Worm (Caenorhabditis elegans): ENCODE data around the gene srh-223.

The srh-223 gene

ce11 chrIV:3944459-3944858 is 37.2 kb upstream of the srh-223 start, which contains the start of gene clec-72:
Gene clec-72 (plus strand): TSS chrIV:3944816.
- TF ChIP-seq dve-1 (tag; optimal IDR thresholded peaks at IDR 0.05) (no peak), elt-2 (tag; optimal IDR thresholded peaks at IDR 0.05) (peak; percentile 29), pag-3 (tag; optimal IDR thresholded peaks at IDR 0.05; ENCODE audit: borderline replicate concordance) (no peak)

- no peak for TF ChIP-seq T23F11.4 (GFP tag; optimal IDR thresholded peaks at IDR 0.05)
Measured at ce11 chrIV:3956095-3956494, 25.6 kb upstream of the srh-223 start, which contains the start of gene clec-73. Gene clec-73 (minus strand): TSS chrIV:3956195.

ce11 chrIV:3956705-3957104 is 25.0 kb upstream of the srh-223 start, which contains the start of gene clec-74:
Gene clec-74 (plus strand): TSS chrIV:3957005.
- no peak for TF ChIP-seq hlh-30 (tag; optimal IDR thresholded peaks at IDR 0.05; ENCODE audit: insufficient read depth)
- no peak for TF ChIP-seq pax-1 (tag; optimal IDR thresholded peaks at IDR 0.05)
- no peak for TF ChIP-seq ceh-18 (tag; optimal IDR thresholded peaks at IDR 0.05)
- TF ChIP-seq eyg-1 (tag; optimal IDR thresholded peaks at IDR 0.05): no peak
- TF ChIP-seq pqm-1 (tag; optimal IDR thresholded peaks at IDR 0.05): no peak
- no peak for TF ChIP-seq ceh-22 (tag; optimal IDR thresholded peaks at IDR 0.05)
- no peak for TF ChIP-seq unc-86 (tag; optimal IDR thresholded peaks at IDR 0.05)
- TF ChIP-seq hlh-8 (tag; optimal IDR thresholded peaks at IDR 0.05): no peak
- no peak for TF ChIP-seq K02D7.2 (tag; optimal IDR thresholded peaks at IDR 0.05)
- TF ChIP-seq lim-6 (tag; optimal IDR thresholded peaks at IDR 0.05): no peak
- no peak for TF ChIP-seq pha-2 (tag; optimal IDR thresholded peaks at IDR 0.05)
- TF ChIP-seq dmd-4 (tag; optimal IDR thresholded peaks at IDR 0.05; ENCODE audit: borderline replicate concordance): no peak
- TF ChIP-seq ceh-14 (tag; optimal IDR thresholded peaks at IDR 0.05): no peak
- no peak for TF ChIP-seq madf-2 (tag; optimal IDR thresholded peaks at IDR 0.05)
- no peak for TF ChIP-seq ceh-9 (tag; optimal IDR thresholded peaks at IDR 0.05)

- TF ChIP-seq F13H6.1 (tag; optimal IDR thresholded peaks at IDR 0.05) (no peak), unc-86 (tag; optimal IDR thresholded peaks at IDR 0.05) (no peak), hlh-30 (tag; optimal IDR thresholded peaks at IDR 0.05; ENCODE audit: insufficient read depth) (no peak), ceh-45 (GFP tag; IDR thresholded peaks at IDR 0.05) (no peak), lin-11 (tag; optimal IDR thresholded peaks at IDR 0.05) (no peak), unc-3 (GFP tag; conservative IDR thresholded peaks at IDR 0.05) (no peak), unc-3 (tag; optimal IDR thresholded peaks at IDR 0.05) (no peak), pha-4 (tag; optimal IDR thresholded peaks at IDR 0.05) (no peak)
Measured at ce11 chrIV:3960396-3960795, 21.3 kb upstream of the srh-223 start, which contains the start of gene clec-75. Gene clec-75 (plus strand): TSS chrIV:3960734.

- no peak for TF ChIP-seq elt-2 (tag; optimal IDR thresholded peaks at IDR 0.05)
- no peak for TF ChIP-seq ceh-9 (tag; optimal IDR thresholded peaks at IDR 0.05)
- TF ChIP-seq mec-3 (tag; optimal IDR thresholded peaks at IDR 0.05; ENCODE audit: borderline replicate concordance): no peak
- no peak for TF ChIP-seq dmd-4 (tag; optimal IDR thresholded peaks at IDR 0.05; ENCODE audit: borderline replicate concordance)
- TF ChIP-seq pqm-1 (tag; optimal IDR thresholded peaks at IDR 0.05): no peak
- no peak for TF ChIP-seq unc-55 (GFP tag; optimal IDR thresholded peaks at IDR 0.05)
- no peak for TF ChIP-seq ama-1 (optimal IDR thresholded peaks at IDR 0.05)
- no peak for TF ChIP-seq ceh-45 (GFP tag; IDR thresholded peaks at IDR 0.05)
Measured at ce11 chrIV:3962584-3962983, 19.1 kb upstream of the srh-223 start, which contains the start of gene Y46C8AM.1. Gene Y46C8AM.1 (plus strand): TSS chrIV:3962884.

ce11 chrIV:3963498-3963897 is 18.2 kb upstream of the srh-223 start:
- TF ChIP-seq madf-2 (tag; optimal IDR thresholded peaks at IDR 0.05) (no peak), pha-4 (tag; optimal IDR thresholded peaks at IDR 0.05) (no peak), mec-3 (tag; optimal IDR thresholded peaks at IDR 0.05; ENCODE audit: borderline replicate concordance) (no peak), unc-55 (GFP tag; optimal IDR thresholded peaks at IDR 0.05) (no peak), tbx-7 (tag; optimal IDR thresholded peaks at IDR 0.05) (no peak)

- TF ChIP-seq ceh-22 (tag; optimal IDR thresholded peaks at IDR 0.05): no peak
- no peak for TF ChIP-seq odd-2 (tag; optimal IDR thresholded peaks at IDR 0.05)
- TF ChIP-seq C38D4.7 (GFP tag; optimal IDR thresholded peaks at IDR 0.05): no peak
- no peak for TF ChIP-seq ceh-19 (GFP tag; optimal IDR thresholded peaks at IDR 0.05)
- TF ChIP-seq hlh-8 (tag; optimal IDR thresholded peaks at IDR 0.05): no peak
- no peak for TF ChIP-seq ceh-45 (GFP tag; IDR thresholded peaks at IDR 0.05)
- TF ChIP-seq hlh-15 (tag; optimal IDR thresholded peaks at IDR 0.05): no peak
- TF ChIP-seq nfya-1 (tag; optimal IDR thresholded peaks at IDR 0.05): no peak
- TF ChIP-seq unc-3 (GFP tag; conservative IDR thresholded peaks at IDR 0.05): no peak
- no peak for TF ChIP-seq unc-3 (tag; optimal IDR thresholded peaks at IDR 0.05)
- no peak for TF ChIP-seq lin-11 (tag; optimal IDR thresholded peaks at IDR 0.05)
- no peak for TF ChIP-seq ahr-1 (tag; optimal IDR thresholded peaks at IDR 0.05)
- no peak for TF ChIP-seq ceh-24 (tag; optimal IDR thresholded peaks at IDR 0.05)
- TF ChIP-seq sdc-2 (tag; optimal IDR thresholded peaks at IDR 0.05): no peak
- no peak for TF ChIP-seq pros-1 (tag; optimal IDR thresholded peaks at IDR 0.05)
- TF ChIP-seq rnt-1 (tag; optimal IDR thresholded peaks at IDR 0.05): no peak
- TF ChIP-seq syd-9 (tag; optimal IDR thresholded peaks at IDR 0.05): no peak
Measured at ce11 chrIV:3965013-3965412, 16.7 kb upstream of the srh-223 start, which contains the start of gene clec-76. Gene clec-76 (plus strand): TSS chrIV:3965246.

All from whole organism, late embryonic.